Fruit fly (Drosophila melanogaster) whole organism, adult: ENCODE measurements around the gene Gba1a.

Experiments
- CG11617 ChIP-seq: fragments of 200-800 bp; sonication (Bioruptor generic); optimal IDR thresholded peaks from 2 replicates; lab custom pipeline; 2017; ENCODE audit warnings: mild to moderate bottlenecking, missing biosample characterization, missing genetic modification reagents, missing genetic modification characterization
- CG1620 ChIP-seq: fragments of 200-800 bp; sonication (Bioruptor generic); optimal IDR thresholded peaks from 2 replicates; lab custom pipeline; 2016; ENCODE audit warnings: missing biosample characterization, missing genetic modification characterization
- CG33017 ChIP-seq: fragments of 200-800 bp; sonication (Bioruptor generic); optimal IDR thresholded peaks from 2 replicates; lab custom pipeline; 2018; ENCODE audit warnings: missing biosample characterization, mild to moderate bottlenecking, missing genetic modification characterization, moderate library complexity
- bab1 ChIP-seq: fragments of 200-800 bp; sonication (Bioruptor generic); optimal IDR thresholded peaks from 3 replicates; lab custom pipeline; 2019; ENCODE audit warnings: missing biosample characterization, mild to moderate bottlenecking, missing genetic modification characterization, moderate library complexity
- cic ChIP-seq: fragments of 200-800 bp; sonication (Bioruptor generic); optimal IDR thresholded peaks from 2 replicates; lab custom pipeline; 2017; ENCODE audit warnings: missing biosample characterization, mild to moderate bottlenecking, missing genetic modification characterization, moderate library complexity
- kay ChIP-seq: fragments of 200-800 bp; sonication (Bioruptor generic); peaks from one replicate; lab custom pipeline; 2016; ENCODE audit warnings: missing biosample characterization, missing genetic modification characterization, borderline replicate concordance

dm6 chr3R:23662782-23663181 lies 37.6 kb upstream of the Gba1a start:
- TF ChIP-seq CG1620 (no peak), CG33017 (no peak), cic (GFP tag; lab: Kevin White, UChicago) (no peak), kay (GFP tag; lab: Kevin White, UChicago) (no peak), bab1 (GFP tag; lab: Kevin White, UChicago) (no peak), CG11617 (no peak)
